Fruit fly (Drosophila melanogaster): ENCODE results near the gene tin.

Gene tin

dm6 chr3R:21378595-21378994 is at the start of gene tin:
Gene tin, plus strand, starts transcription at chr3R:21378977.
- TF ChIP-seq pan (optimal IDR thresholded peaks at IDR 0.05) (no peak), Jra (GFP tag; optimal IDR thresholded peaks at IDR 0.05) (peak; percentile 70), dmrt93B (GFP tag; optimal IDR thresholded peaks at IDR 0.05) (peak; percentile 83), N (GFP tag; optimal IDR thresholded peaks at IDR 0.05) (no peak), tai (GFP tag; optimal IDR thresholded peaks at IDR 0.05) (peak; percentile 81), foxo (GFP tag; optimal IDR thresholded peaks at IDR 0.05) (peak in 1 of 2 experiments; percentile 97), Dfd (GFP tag; optimal IDR thresholded peaks at IDR 0.05) (no peak), Abd-B (GFP tag; optimal IDR thresholded peaks at IDR 0.05) (no peak), brk (GFP tag; optimal IDR thresholded peaks at IDR 0.05) (peak; percentile 94), CrebA (GFP tag; optimal IDR thresholded peaks at IDR 0.05; ENCODE audit: borderline replicate concordance) (peak; percentile 81), CG32264 (GFP tag; optimal IDR thresholded peaks at IDR 0.05) (peak; percentile 33), woc (GFP tag; optimal IDR thresholded peaks at IDR 0.05) (peak; percentile 73), Mio (GFP tag; optimal IDR thresholded peaks at IDR 0.05) (peak; percentile 32), usp (GFP tag; optimal IDR thresholded peaks at IDR 0.05) (no peak), rgr (GFP tag; optimal IDR thresholded peaks at IDR 0.05) (peak; percentile 96), Rel (GFP tag; optimal IDR thresholded peaks at IDR 0.05) (peak; percentile 90), Rel (tag; optimal IDR thresholded peaks at IDR 0.05) (peak; percentile 84), fru (GFP tag; optimal IDR thresholded peaks at IDR 0.05) (peak; percentile 87), Vsx2 (GFP tag; optimal IDR thresholded peaks at IDR 0.05; ENCODE audit: partially characterized antibody) (no peak), sage (GFP tag; optimal IDR thresholded peaks at IDR 0.05) (peak; percentile 93), psq (GFP tag; optimal IDR thresholded peaks at IDR 0.05) (peak; percentile 93), sv (GFP tag; optimal IDR thresholded peaks at IDR 0.05) (peak; percentile 86), Myc (optimal IDR thresholded peaks at IDR 0.05) (no peak), Sp1 (GFP tag; optimal IDR thresholded peaks at IDR 0.05) (peak; percentile 98), jim (GFP tag; optimal IDR thresholded peaks at IDR 0.05) (no peak), Hr83 (GFP tag; optimal IDR thresholded peaks at IDR 0.05; ENCODE audit: poor library complexity, severe bottlenecking) (peak; percentile 27), GATAd (GFP tag; optimal IDR thresholded peaks at IDR 0.05) (peak; percentile 18), dl (GFP tag; optimal IDR thresholded peaks at IDR 0.05; ENCODE audit: insufficient read depth in 1 of 2, partially characterized antibody in 2 of 2) (no peak), Hnf4 (GFP tag; optimal IDR thresholded peaks at IDR 0.05) (peak; percentile 91), HLH106 (tag; optimal IDR thresholded peaks at IDR 0.05) (peak; percentile 98), Dif (GFP tag; optimal IDR thresholded peaks at IDR 0.05; ENCODE audit: partially characterized antibody) (no peak), br (GFP tag; optimal IDR thresholded peaks at IDR 0.05) (peak; percentile 85), OdsH (GFP tag; optimal IDR thresholded peaks at IDR 0.05) (peak; percentile 96), CG9705 (GFP tag; optimal IDR thresholded peaks at IDR 0.05) (peak; percentile 93), Hr78 (GFP tag; optimal IDR thresholded peaks at IDR 0.05) (no peak), ey (GFP tag; optimal IDR thresholded peaks at IDR 0.05) (peak; percentile 86), dsf (GFP tag; optimal IDR thresholded peaks at IDR 0.05; ENCODE audit: borderline replicate concordance) (peak; percentile 77), lola (GFP tag; optimal IDR thresholded peaks at IDR 0.05) (no peak), h (GFP tag; optimal IDR thresholded peaks at IDR 0.05) (peak; percentile 95)

- TF ChIP-seq brk (GFP tag; optimal IDR thresholded peaks at IDR 0.05): no peak
- peak; percentile 56 for TF ChIP-seq Sp1 (GFP tag; optimal IDR thresholded peaks at IDR 0.05)
- TF ChIP-seq ey (GFP tag; optimal IDR thresholded peaks at IDR 0.05): peak; percentile 46
- TF ChIP-seq dl (GFP tag; optimal IDR thresholded peaks at IDR 0.05; ENCODE audit: insufficient read depth in 1 of 2, partially characterized antibody in 2 of 2): no peak
- no peak for TF ChIP-seq sv (GFP tag; optimal IDR thresholded peaks at IDR 0.05)
- peak; percentile 58 for TF ChIP-seq rgr (GFP tag; optimal IDR thresholded peaks at IDR 0.05)
- peak; percentile 40 for TF ChIP-seq br (GFP tag; optimal IDR thresholded peaks at IDR 0.05)
- no peak for TF ChIP-seq Jra (GFP tag; optimal IDR thresholded peaks at IDR 0.05)
- no peak for TF ChIP-seq pan (optimal IDR thresholded peaks at IDR 0.05)
- no peak for TF ChIP-seq jim (GFP tag; optimal IDR thresholded peaks at IDR 0.05)
- peak; percentile 33 for TF ChIP-seq OdsH (GFP tag; optimal IDR thresholded peaks at IDR 0.05)
- no peak for TF ChIP-seq dsf (GFP tag; optimal IDR thresholded peaks at IDR 0.05; ENCODE audit: borderline replicate concordance)
- TF ChIP-seq usp (GFP tag; optimal IDR thresholded peaks at IDR 0.05): no peak
- TF ChIP-seq CrebA (GFP tag; optimal IDR thresholded peaks at IDR 0.05; ENCODE audit: borderline replicate concordance): no peak
- no peak for TF ChIP-seq dmrt93B (GFP tag; optimal IDR thresholded peaks at IDR 0.05)
- peak; percentile 43 for TF ChIP-seq HLH106 (tag; optimal IDR thresholded peaks at IDR 0.05)
- no peak for TF ChIP-seq Dfd (GFP tag; optimal IDR thresholded peaks at IDR 0.05)
- TF ChIP-seq foxo (GFP tag; optimal IDR thresholded peaks at IDR 0.05): peak in 1 of 2 experiments; percentile 59
- TF ChIP-seq woc (GFP tag; optimal IDR thresholded peaks at IDR 0.05): no peak
- peak; percentile 33 for TF ChIP-seq psq (GFP tag; optimal IDR thresholded peaks at IDR 0.05)
- no peak for TF ChIP-seq GATAd (GFP tag; optimal IDR thresholded peaks at IDR 0.05)
- no peak for TF ChIP-seq lola (GFP tag; optimal IDR thresholded peaks at IDR 0.05)
- no peak for TF ChIP-seq Mio (GFP tag; optimal IDR thresholded peaks at IDR 0.05)
- TF ChIP-seq Dif (GFP tag; optimal IDR thresholded peaks at IDR 0.05; ENCODE audit: partially characterized antibody): no peak
- peak; percentile 48 for TF ChIP-seq fru (GFP tag; optimal IDR thresholded peaks at IDR 0.05)
- TF ChIP-seq Hr83 (GFP tag; optimal IDR thresholded peaks at IDR 0.05; ENCODE audit: poor library complexity, severe bottlenecking): no peak
- TF ChIP-seq Hr78 (GFP tag; optimal IDR thresholded peaks at IDR 0.05): no peak
- peak; percentile 52 for TF ChIP-seq h (GFP tag; optimal IDR thresholded peaks at IDR 0.05)
- no peak for TF ChIP-seq Vsx2 (GFP tag; optimal IDR thresholded peaks at IDR 0.05; ENCODE audit: partially characterized antibody)
- no peak for TF ChIP-seq N (GFP tag; optimal IDR thresholded peaks at IDR 0.05)
- no peak for TF ChIP-seq Rel (GFP tag; optimal IDR thresholded peaks at IDR 0.05)
- no peak for TF ChIP-seq Rel (tag; optimal IDR thresholded peaks at IDR 0.05)
- TF ChIP-seq Hnf4 (GFP tag; optimal IDR thresholded peaks at IDR 0.05): peak; percentile 34
- TF ChIP-seq sage (GFP tag; optimal IDR thresholded peaks at IDR 0.05): no peak
- TF ChIP-seq tai (GFP tag; optimal IDR thresholded peaks at IDR 0.05): no peak
- TF ChIP-seq Abd-B (GFP tag; optimal IDR thresholded peaks at IDR 0.05): no peak
- no peak for TF ChIP-seq CG9705 (GFP tag; optimal IDR thresholded peaks at IDR 0.05)
- no peak for TF ChIP-seq Myc (optimal IDR thresholded peaks at IDR 0.05)
- no peak for TF ChIP-seq CG32264 (GFP tag; optimal IDR thresholded peaks at IDR 0.05)
Observed at dm6 chr3R:21330542-21330941, 48.2 kb upstream of the tin start.

All from whole organism, wandering third instar larva.